Worm (Caenorhabditis elegans) whole organism, L2 larva: Measurements from ENCODE around the gene trcs-2.

ENCODE experiments used
- C34F6.9 ChIP-seq: fragments of 150-350 bp; optimal IDR thresholded peaks from 2 replicates; lab custom pipeline; 2014; ENCODE audit warnings: missing biosample characterization, missing genetic modification characterization
- F13H6.1 ChIP-seq: sonication (generic microtip); optimal IDR thresholded peaks from 2 replicates; lab custom pipeline; 2016; ENCODE audit warnings: missing genetic modification characterization, missing compliant biosample characterization
- Y55F3AM.14 ChIP-seq: fragments of 200-800 bp; sonication (Bioruptor generic); optimal IDR thresholded peaks from 2 replicates; lab custom pipeline; 2018; ENCODE audit warnings: mild to moderate bottlenecking, missing genetic modification characterization, missing compliant biosample characterization
- ZK546.5 ChIP-seq: sonication (generic microtip); optimal IDR thresholded peaks from 2 replicates; lab custom pipeline; 2017; ENCODE audit warnings: missing biosample characterization, missing genetic modification characterization
- aly-2 ChIP-seq: fragments of 150-350 bp; optimal IDR thresholded peaks from 2 replicates; lab custom pipeline; 2014; ENCODE audit warnings: missing biosample characterization, missing genetic modification characterization
- ama-1 ChIP-seq: fragments of 150-350 bp; optimal IDR thresholded peaks from 2 replicates; lab custom pipeline; 2018; ENCODE audit warnings: inconsistent platforms
- blmp-1 ChIP-seq: sonication (generic microtip); optimal IDR thresholded peaks from 2 replicates; lab custom pipeline; 2017; ENCODE audit warnings: missing genetic modification characterization, mild to moderate bottlenecking, missing compliant biosample characterization, antibody characterized with exemption, moderate library complexity; ENCODE audit not compliant: insufficient read depth
- ceh-16 ChIP-seq: fragments of 150-350 bp; optimal IDR thresholded peaks from 2 replicates; lab custom pipeline; 2014; ENCODE audit warnings: missing biosample characterization, missing genetic modification characterization
- ceh-82 ChIP-seq: fragments of 150-350 bp; optimal IDR thresholded peaks from 2 replicates; lab custom pipeline; 2014; ENCODE audit warnings: missing biosample characterization, missing genetic modification characterization
- crh-2 ChIP-seq: sonication (generic microtip); optimal IDR thresholded peaks from 2 replicates; lab custom pipeline; 2017; ENCODE audit warnings: missing biosample characterization, missing genetic modification characterization
- dmd-4 ChIP-seq: sonication (generic microtip); optimal IDR thresholded peaks from 2 replicates; lab custom pipeline; 2017; ENCODE audit warnings: missing biosample characterization, missing genetic modification characterization
- egl-27 ChIP-seq: sonication (generic microtip); optimal IDR thresholded peaks from 3 replicates; lab custom pipeline; 2017; ENCODE audit warnings: missing biosample characterization, missing genetic modification reagents, missing genetic modification characterization
- elt-1 ChIP-seq: fragments of 150-350 bp; optimal IDR thresholded peaks from 2 replicates; lab custom pipeline; 2014; ENCODE audit warnings: missing biosample characterization, missing genetic modification characterization
- fos-1 ChIP-seq: fragments of 150-350 bp; optimal IDR thresholded peaks from 2 replicates; lab custom pipeline; 2014; ENCODE audit warnings: missing biosample characterization, missing genetic modification characterization
- lin-11 ChIP-seq: fragments of 150-350 bp; sonication (generic microtip); optimal IDR thresholded peaks from 2 replicates; lab custom pipeline; 2014; ENCODE audit warnings: missing biosample characterization, missing genetic modification characterization, inconsistent platforms, mixed read lengths
- lin-13 ChIP-seq: fragments of 150-350 bp; optimal IDR thresholded peaks from 2 replicates; lab custom pipeline; 2014; ENCODE audit warnings: missing biosample characterization, missing genetic modification reagents, missing genetic modification characterization
- lin-39 ChIP-seq: fragments of 150-350 bp; optimal IDR thresholded peaks from 2 replicates; lab custom pipeline; 2014; ENCODE audit warnings: missing biosample characterization, missing genetic modification reagents, missing genetic modification characterization
- lsy-2 ChIP-seq, 2 experiments: fragments of 150-350 bp in 1 of 2; sonication (generic microtip) in 1 of 2; optimal IDR thresholded peaks; 2 replicates each; lab custom pipeline; 2014 to 2017; ENCODE audit warnings: missing biosample characterization in 2 of 2, missing genetic modification characterization in 2 of 2
- mab-5 ChIP-seq: fragments of 150-350 bp; optimal IDR thresholded peaks from 2 replicates; lab custom pipeline; 2014; ENCODE audit warnings: missing biosample characterization, missing genetic modification characterization
- mbf-1 ChIP-seq: sonication (generic microtip); optimal IDR thresholded peaks from 2 replicates; lab custom pipeline; 2017; ENCODE audit warnings: missing biosample characterization, missing genetic modification characterization
- mdl-1 ChIP-seq, 2 experiments: fragments of 150-350 bp in 1 of 2; sonication (generic microtip) in 1 of 2; optimal IDR thresholded peaks; 2 replicates each; lab custom pipeline; 2017; ENCODE audit warnings: missing biosample characterization in 2 of 2, missing genetic modification characterization in 2 of 2
- nhr-11 ChIP-seq: fragments of 150-350 bp; optimal IDR thresholded peaks from 2 replicates; lab custom pipeline; 2014; ENCODE audit warnings: missing biosample characterization, missing genetic modification characterization
- nhr-12 ChIP-seq: fragments of 150-350 bp; optimal IDR thresholded peaks from 2 replicates; lab custom pipeline; 2014; ENCODE audit warnings: missing biosample characterization, missing genetic modification characterization
- nhr-129 ChIP-seq: fragments of 150-350 bp; optimal IDR thresholded peaks from 2 replicates; lab custom pipeline; 2014; ENCODE audit warnings: missing biosample characterization, missing genetic modification characterization
- nhr-21 ChIP-seq: fragments of 150-350 bp; optimal IDR thresholded peaks from 2 replicates; lab custom pipeline; 2014; ENCODE audit warnings: missing biosample characterization, missing genetic modification characterization
- nhr-237 ChIP-seq: fragments of 150-350 bp; optimal IDR thresholded peaks from 2 replicates; lab custom pipeline; 2014; ENCODE audit warnings: missing biosample characterization, missing genetic modification characterization
- nhr-25 ChIP-seq: fragments of 150-350 bp; sonication (generic microtip); optimal IDR thresholded peaks from 3 replicates; lab custom pipeline; 2014; ENCODE audit warnings: missing biosample characterization, missing genetic modification characterization
- nhr-6 ChIP-seq: fragments of 150-350 bp; optimal IDR thresholded peaks from 2 replicates; lab custom pipeline; 2014; ENCODE audit warnings: missing biosample characterization, missing genetic modification characterization
- nhr-77 ChIP-seq: fragments of 150-350 bp; optimal IDR thresholded peaks from 2 replicates; lab custom pipeline; 2014; ENCODE audit warnings: missing biosample characterization, missing genetic modification characterization
- skn-1 ChIP-seq: sonication (generic microtip); optimal IDR thresholded peaks from 2 replicates; lab custom pipeline; 2017; ENCODE audit warnings: missing biosample characterization, missing genetic modification characterization
- sma-3 ChIP-seq: sonication (generic microtip); optimal IDR thresholded peaks from 2 replicates; lab custom pipeline; 2016; ENCODE audit warnings: missing genetic modification reagents, missing genetic modification characterization, missing compliant biosample characterization
- sma-9 ChIP-seq, 2 experiments: fragments of 150-350 bp in 1 of 2; sonication (generic microtip) in 1 of 2; optimal IDR thresholded peaks; 2 replicates each; lab custom pipeline; 2014 to 2016; ENCODE audit warnings: missing genetic modification characterization in 2 of 2, mild to moderate bottlenecking in 1 of 2, missing biosample characterization in 1 of 2, missing compliant biosample characterization in 1 of 2, missing genetic modification reagents in 1 of 2, moderate library complexity in 1 of 2
- unc-39 ChIP-seq: fragments of 150-350 bp; optimal IDR thresholded peaks from 2 replicates; lab custom pipeline; 2014; ENCODE audit warnings: missing biosample characterization, missing genetic modification characterization
- unc-55 ChIP-seq: fragments of 150-350 bp; sonication (generic microtip); optimal IDR thresholded peaks from 3 replicates; lab custom pipeline; 2014; ENCODE audit warnings: missing biosample characterization, missing genetic modification reagents, missing genetic modification characterization
- unc-62 ChIP-seq: fragments of 150-350 bp; optimal IDR thresholded peaks from 2 replicates; lab custom pipeline; 2014; ENCODE audit warnings: missing biosample characterization, missing genetic modification reagents, missing genetic modification characterization
- ztf-1 ChIP-seq: fragments of 200-800 bp; sonication (Bioruptor generic); conservative IDR thresholded peaks from 2 replicates; pipeline ENCODE4 v1.3.6; 2022; ENCODE audit warnings: missing genetic modification characterization, missing compliant biosample characterization
- ztf-4 ChIP-seq: fragments of 150-350 bp; optimal IDR thresholded peaks from 2 replicates; lab custom pipeline; 2014; ENCODE audit warnings: missing biosample characterization, missing genetic modification characterization

Gene trcs-2

ce11 chrII:8731736-8732229, 9.5 kb downstream of the trcs-2 start:
- TF ChIP-seq skn-1 (tag; lab: Kevin White, UChicago), result no peak
- no peak for TF ChIP-seq nhr-25 (tag; lab: Kevin White, UChicago)
- TF ChIP-seq sma-9 (GFP tag; optimal IDR thresholded peaks at IDR 0.05; lab: Kevin White, UChicago), result no peak
- TF ChIP-seq sma-9 (tag; optimal IDR thresholded peaks at IDR 0.05; lab: Kevin White, UChicago), result no peak
- no peak for TF ChIP-seq unc-39
- TF ChIP-seq nhr-21, result peak; percentile 65
- TF ChIP-seq nhr-129 (tag; lab: Kevin White, UChicago), result no peak
- TF ChIP-seq blmp-1 (tag; lab: Kevin White, UChicago), result no peak
- TF ChIP-seq, all 48 proteins: peak for 1

ce11 chrII:8732339-8733100, 10.2 kb downstream of the trcs-2 start, which contains the start of gene rol-6:
Gene rol-6, plus strand, starts transcription at chrII:8733050.
- TF ChIP-seq nhr-129 (tag; lab: Kevin White, UChicago) (no peak), nhr-21 (peak; percentile 10)

- no peak for TF ChIP-seq ceh-82
- no peak for TF ChIP-seq ztf-4 (tag; lab: Kevin White, UChicago)
- no peak for TF ChIP-seq elt-1
- TF ChIP-seq unc-55 (GFP tag; lab: Kevin White, UChicago), result no peak
- TF ChIP-seq ZK546.5 (tag; lab: Kevin White, UChicago), result no peak
- no peak for TF ChIP-seq unc-62
- no peak for TF ChIP-seq aly-2
- TF ChIP-seq nhr-12 (tag; lab: Kevin White, UChicago), result no peak
- no peak for TF ChIP-seq dmd-4 (tag; lab: Kevin White, UChicago)
- no peak for TF ChIP-seq lin-11
Observed at ce11 chrII:8733627-8734026, 11.4 kb downstream of the trcs-2 start.

ce11 chrII:8737456-8737855, 15.2 kb downstream of the trcs-2 start, which contains the start of gene idpb-4:
Gene idpb-4, minus strand, starts transcription at chrII:8737556.
- no peak for TF ChIP-seq C34F6.9 (tag; lab: Kevin White, UChicago)
- no peak for TF ChIP-seq ztf-1 (GFP tag; lab: Robert Waterston, UW)
- TF ChIP-seq mdl-1 (tag; optimal IDR thresholded peaks at IDR 0.05; lab: Kevin White, UChicago), result no peak
- TF ChIP-seq ceh-16, result no peak
- TF ChIP-seq unc-55 (GFP tag; lab: Kevin White, UChicago), result no peak

- TF ChIP-seq C34F6.9 (tag; lab: Kevin White, UChicago) (no peak), blmp-1 (tag; lab: Kevin White, UChicago) (no peak), nhr-12 (tag; lab: Kevin White, UChicago) (no peak), mbf-1 (tag; lab: Kevin White, UChicago) (no peak), sma-3 (GFP tag; lab: Kevin White, UChicago) (no peak), nhr-25 (tag; lab: Kevin White, UChicago) (no peak), ztf-4 (tag; lab: Kevin White, UChicago) (no peak), lin-13 (GFP tag; lab: Kevin White, UChicago) (no peak), mab-5 (tag; lab: Kevin White, UChicago) (no peak), unc-55 (GFP tag; lab: Kevin White, UChicago) (no peak), lsy-2 (tag; optimal IDR thresholded peaks at IDR 0.05; lab: Kevin White, UChicago) (no peak), F13H6.1 (tag; lab: Kevin White, UChicago) (no peak), ama-1 (no peak), ZK546.5 (tag; lab: Kevin White, UChicago) (no peak), dmd-4 (tag; lab: Kevin White, UChicago) (no peak), unc-62 (no peak), egl-27 (tag; lab: Kevin White, UChicago) (no peak), nhr-77 (tag; lab: Kevin White, UChicago) (no peak)
Observed at ce11 chrII:8738244-8738643, 16.0 kb downstream of the trcs-2 start.

ce11 chrII:8738955-8739354, 16.7 kb downstream of the trcs-2 start:
- TF ChIP-seq nhr-129 (tag; lab: Kevin White, UChicago) (no peak), unc-62 (no peak), fos-1 (tag; lab: Kevin White, UChicago) (no peak), mdl-1 (tag; optimal IDR thresholded peaks at IDR 0.05; lab: Kevin White, UChicago) (no peak), ceh-16 (no peak), ZK546.5 (tag; lab: Kevin White, UChicago) (no peak), Y55F3AM.14 (GFP tag; lab: Kevin White, UChicago) (no peak), ztf-4 (tag; lab: Kevin White, UChicago) (peak; percentile 3), nhr-77 (tag; lab: Kevin White, UChicago) (no peak), unc-39 (no peak), ama-1 (no peak), nhr-237 (no peak), nhr-25 (tag; lab: Kevin White, UChicago) (no peak), F13H6.1 (tag; lab: Kevin White, UChicago) (no peak), unc-55 (GFP tag; lab: Kevin White, UChicago) (no peak), nhr-11 (no peak), sma-3 (GFP tag; lab: Kevin White, UChicago) (no peak), lin-39 (tag; lab: Kevin White, UChicago) (no peak), crh-2 (tag; lab: Kevin White, UChicago) (peak; percentile 35), ztf-1 (GFP tag; lab: Robert Waterston, UW) (no peak), nhr-6 (no peak), aly-2 (no peak), dmd-4 (tag; lab: Kevin White, UChicago) (no peak), sma-9 (GFP tag; optimal IDR thresholded peaks at IDR 0.05; lab: Kevin White, UChicago) (peak; percentile 73), sma-9 (tag; optimal IDR thresholded peaks at IDR 0.05; lab: Kevin White, UChicago) (no peak)
